Fruit fly (Drosophila melanogaster) whole organism, embryonic: ENCODE results near the gene CG42716.
A peak's percentile ranks its signal among the peaks of the same experiment; 100 is the strongest.

ENCODE experiments used
- C15 ChIP-seq: fragments of 200-800 bp; sonication (Bioruptor generic); IDR thresholded peaks from 3 replicates; pipeline ENCODE4 v1.3.6; 2022; ENCODE audit warnings: missing biosample characterization, missing genetic modification characterization
- CG10267 ChIP-seq: fragments of 200-800 bp; sonication (Bioruptor generic); optimal IDR thresholded peaks from 2 replicates; lab custom pipeline; 2018; ENCODE audit warnings: missing biosample characterization, mild to moderate bottlenecking, missing genetic modification characterization, moderate library complexity
- CG11398 ChIP-seq: fragments of 200-800 bp; sonication (Bioruptor generic); optimal IDR thresholded peaks from 2 replicates; lab custom pipeline; 2016; ENCODE audit warnings: missing biosample characterization, missing genetic modification characterization
- CG11504 ChIP-seq: fragments of 200-800 bp; sonication (Bioruptor generic); optimal IDR thresholded peaks from 3 replicates; lab custom pipeline; 2019; ENCODE audit warnings: missing biosample characterization, mild to moderate bottlenecking, missing genetic modification characterization, moderate library complexity
- CG13894 ChIP-seq: fragments of 200-800 bp; sonication (Bioruptor generic); optimal IDR thresholded peaks from 3 replicates; lab custom pipeline; 2018; ENCODE audit warnings: missing biosample characterization, mild to moderate bottlenecking, missing genetic modification characterization, moderate library complexity
- CG14014 ChIP-seq: fragments of 200-800 bp; sonication (Bioruptor generic); IDR thresholded peaks from 2 replicates; pipeline ENCODE4 v1.3.6; 2022; ENCODE audit warnings: missing biosample characterization, missing genetic modification characterization
- CG15696 ChIP-seq: fragments of 200-800 bp; sonication (Bioruptor generic); optimal IDR thresholded peaks from 2 replicates; lab custom pipeline; 2019; ENCODE audit warnings: missing biosample characterization, mild to moderate bottlenecking, missing genetic modification characterization, moderate library complexity
- CG1647 ChIP-seq: fragments of 200-800 bp; sonication (Bioruptor generic); optimal IDR thresholded peaks from 3 replicates; lab custom pipeline; 2016; ENCODE audit warnings: missing biosample characterization, missing genetic modification characterization
- CG16779 ChIP-seq: fragments of 200-800 bp; sonication (Bioruptor generic); IDR thresholded peaks from 2 replicates; pipeline ENCODE4 v1.3.6; 2022; ENCODE audit warnings: missing biosample characterization, missing genetic modification characterization
- CG18011 ChIP-seq: fragments of 200-800 bp; sonication (Bioruptor generic); optimal IDR thresholded peaks from 2 replicates; lab custom pipeline; 2017; ENCODE audit warnings: missing biosample characterization, missing genetic modification characterization, mild to moderate bottlenecking, moderate library complexity, missing genotype
- CG2116 ChIP-seq: fragments of 200-800 bp; sonication (Bioruptor generic); optimal IDR thresholded peaks from 3 replicates; lab custom pipeline; 2018; ENCODE audit warnings: missing biosample characterization, mild to moderate bottlenecking, missing genetic modification characterization
- CG32767 ChIP-seq: fragments of 200-800 bp; sonication (Bioruptor generic); IDR thresholded peaks from 2 replicates; pipeline ENCODE4 v1.3.6; 2022; ENCODE audit warnings: missing biosample characterization, missing genetic modification characterization
- CG5245 ChIP-seq: fragments of 200-800 bp; sonication (Bioruptor generic); optimal IDR thresholded peaks from 3 replicates; lab custom pipeline; 2016; ENCODE audit warnings: missing biosample characterization, missing genetic modification characterization
- Doc3 ChIP-seq: fragments of 200-800 bp; sonication (Bioruptor generic); IDR thresholded peaks from 3 replicates; pipeline ENCODE4 v1.3.6; 2022; ENCODE audit warnings: missing biosample characterization, missing genetic modification characterization; ENCODE audit not compliant: partially characterized antibody
- Dp ChIP-seq: fragments of 200-800 bp; sonication (Bioruptor generic); optimal IDR thresholded peaks from 2 replicates; lab custom pipeline; 2018; ENCODE audit warnings: missing biosample characterization, mild to moderate bottlenecking, missing genetic modification characterization, moderate library complexity
- Fer1 ChIP-seq: fragments of 200-800 bp; sonication (Bioruptor generic); optimal IDR thresholded peaks from 2 replicates; lab custom pipeline; 2017; ENCODE audit warnings: missing biosample characterization, mild to moderate bottlenecking, missing genetic modification characterization
- Fer3 ChIP-seq: fragments of 200-800 bp; sonication (Bioruptor generic); optimal IDR thresholded peaks from 2 replicates; lab custom pipeline; 2018; ENCODE audit warnings: missing biosample characterization, mild to moderate bottlenecking, missing genetic modification characterization, moderate library complexity
- H15 ChIP-seq: fragments of 200-800 bp; sonication (Bioruptor generic); IDR thresholded peaks from 3 replicates; pipeline ENCODE4 v1.3.6; 2022; ENCODE audit warnings: missing biosample characterization, missing genetic modification characterization
- HLH4C ChIP-seq: fragments of 200-800 bp; sonication (Bioruptor generic); IDR thresholded peaks from 3 replicates; pipeline ENCODE4 v1.3.6; 2022; ENCODE audit warnings: missing biosample characterization, missing genetic modification characterization; ENCODE audit not compliant: partially characterized antibody
- Hmx ChIP-seq: fragments of 200-800 bp; sonication (Bioruptor generic); optimal IDR thresholded peaks from 2 replicates; lab custom pipeline; 2016; ENCODE audit warnings: missing biosample characterization, missing genetic modification characterization
- Hr39 ChIP-seq: fragments of >200 bp; optimal IDR thresholded peaks from 2 replicates; lab custom pipeline; 2017
- Max ChIP-seq: fragments of 200-800 bp; sonication (Bioruptor generic); optimal IDR thresholded peaks from 2 replicates; lab custom pipeline; 2016; ENCODE audit warnings: missing biosample characterization, mild to moderate bottlenecking, missing genetic modification characterization
- Oaz ChIP-seq: fragments of 200-800 bp; sonication (Bioruptor generic); IDR thresholded peaks from 2 replicates; pipeline ENCODE4 v1.3.6; 2022; ENCODE audit warnings: missing biosample characterization, missing genetic modification characterization
- Six4 ChIP-seq: fragments of 200-800 bp; sonication (Bioruptor generic); optimal IDR thresholded peaks from 2 replicates; lab custom pipeline; 2016; ENCODE audit warnings: missing biosample characterization, missing genetic modification characterization
- ac ChIP-seq: fragments of 200-800 bp; sonication (Bioruptor generic); optimal IDR thresholded peaks from 3 replicates; lab custom pipeline; 2017; ENCODE audit warnings: missing biosample characterization, mild to moderate bottlenecking, missing genetic modification characterization
- al ChIP-seq: fragments of 200-800 bp; sonication (Bioruptor generic); IDR thresholded peaks from 2 replicates; pipeline ENCODE4 v1.3.6; 2022; ENCODE audit warnings: missing biosample characterization, missing genetic modification characterization
- bigmax ChIP-seq: fragments of 200-800 bp; sonication (Bioruptor generic); optimal IDR thresholded peaks from 2 replicates; lab custom pipeline; 2018; ENCODE audit warnings: missing biosample characterization, mild to moderate bottlenecking, missing genetic modification characterization
- btn ChIP-seq: fragments of 200-800 bp; sonication (Bioruptor generic); optimal IDR thresholded peaks from 2 replicates; lab custom pipeline; 2016; ENCODE audit warnings: missing biosample characterization, missing genetic modification characterization
- caup ChIP-seq: fragments of 200-800 bp; sonication (Bioruptor generic); optimal IDR thresholded peaks from 3 replicates; lab custom pipeline; 2017; ENCODE audit warnings: missing biosample characterization, mild to moderate bottlenecking, missing genetic modification characterization, moderate library complexity; ENCODE audit not compliant: severe bottlenecking
- chn ChIP-seq: fragments of 200-800 bp; sonication (Bioruptor generic); optimal IDR thresholded peaks from 2 replicates; lab custom pipeline; 2016; ENCODE audit warnings: missing biosample characterization, missing genetic modification characterization
- crc ChIP-seq: fragments of 200-800 bp; sonication (Bioruptor generic); optimal IDR thresholded peaks from 2 replicates; lab custom pipeline; 2016; ENCODE audit warnings: missing biosample characterization, missing genetic modification characterization
- eve ChIP-seq, 2 experiments: fragments of >200 bp; optimal IDR thresholded peaks; 2 replicates each; lab custom pipeline; 2017; ENCODE audit warnings: missing biosample characterization in 2 of 2, missing genetic modification characterization in 2 of 2
- eyg ChIP-seq: fragments of 200-800 bp; sonication (Bioruptor generic); optimal IDR thresholded peaks from 3 replicates; lab custom pipeline; 2016; ENCODE audit warnings: missing biosample characterization, missing genetic modification characterization
- fd64A ChIP-seq: fragments of 200-800 bp; sonication (Bioruptor generic); optimal IDR thresholded peaks from 3 replicates; lab custom pipeline; 2018; ENCODE audit warnings: missing biosample characterization, mild to moderate bottlenecking, missing genetic modification characterization
- fd96Cb ChIP-seq: fragments of 200-800 bp; sonication (Bioruptor generic); optimal IDR thresholded peaks from 2 replicates; lab custom pipeline; 2018; ENCODE audit warnings: missing biosample characterization, mild to moderate bottlenecking, missing genetic modification characterization, moderate library complexity
- gce ChIP-seq: fragments of 200-800 bp; sonication (Bioruptor generic); IDR thresholded peaks from 3 replicates; pipeline ENCODE4 v1.3.6; 2022; ENCODE audit warnings: missing biosample characterization, missing genetic modification characterization
- grn ChIP-seq: fragments of 200-800 bp; sonication (Bioruptor generic); optimal IDR thresholded peaks from 3 replicates; lab custom pipeline; 2017; ENCODE audit warnings: missing biosample characterization, missing genetic modification characterization
- lola ChIP-seq, 3 experiments: fragments of >200 bp in 2 of 3; fragments of 200-800 bp in 1 of 3; sonication (Bioruptor generic) in 1 of 3; optimal IDR thresholded peaks; 2 replicates each; lab custom pipeline; 2017 to 2019; ENCODE audit warnings: missing biosample characterization in 3 of 3, missing genetic modification characterization in 3 of 3, mild to moderate bottlenecking in 1 of 3, moderate library complexity in 1 of 3
- maf-S ChIP-seq: fragments of 200-800 bp; sonication (Bioruptor generic); optimal IDR thresholded peaks from 2 replicates; lab custom pipeline; 2016; ENCODE audit warnings: missing biosample characterization, missing genetic modification characterization
- mirr ChIP-seq: fragments of 200-800 bp; sonication (Bioruptor generic); optimal IDR thresholded peaks from 3 replicates; lab custom pipeline; 2018; ENCODE audit warnings: missing biosample characterization, mild to moderate bottlenecking, missing genetic modification characterization
- mld ChIP-seq: fragments of 200-800 bp; sonication (Bioruptor generic); IDR thresholded peaks from 3 replicates; pipeline ENCODE4 v1.3.6; 2022; ENCODE audit warnings: missing biosample characterization, missing genetic modification characterization; ENCODE audit not compliant: partially characterized antibody
- pfk ChIP-seq: fragments of 200-800 bp; sonication (Bioruptor generic); optimal IDR thresholded peaks from 2 replicates; lab custom pipeline; 2018; ENCODE audit warnings: missing biosample characterization, mild to moderate bottlenecking, missing genetic modification characterization, moderate library complexity
- sens ChIP-seq: fragments of 200-800 bp; sonication (Bioruptor generic); peaks from one replicate; lab custom pipeline; 2016; ENCODE audit warnings: missing biosample characterization, missing genetic modification characterization
- sens-2 ChIP-seq: fragments of 200-800 bp; sonication (Bioruptor generic); IDR thresholded peaks from 2 replicates; pipeline ENCODE4 v1.3.6; 2022; ENCODE audit warnings: missing biosample characterization, missing genetic modification characterization
- sim ChIP-seq: fragments of 200-800 bp; sonication (Bioruptor generic); IDR thresholded peaks from 2 replicates; pipeline ENCODE4 v1.3.6; 2022; ENCODE audit warnings: missing biosample characterization, missing genetic modification characterization
- so ChIP-seq: fragments of 200-800 bp; sonication (Bioruptor generic); IDR thresholded peaks from 3 replicates; pipeline ENCODE4 v1.3.6; 2022; ENCODE audit warnings: missing biosample characterization, missing genetic modification characterization
- trem ChIP-seq: fragments of 200-800 bp; optimal IDR thresholded peaks from 3 replicates; lab custom pipeline; 2019; ENCODE audit warnings: missing biosample characterization, mild to moderate bottlenecking, missing genetic modification characterization, moderate library complexity
- twi ChIP-seq: fragments of 200-800 bp; optimal IDR thresholded peaks from 2 replicates; lab custom pipeline; 2019; ENCODE audit warnings: missing biosample characterization, mild to moderate bottlenecking, missing genetic modification characterization, moderate library complexity
- wek ChIP-seq: fragments of 200-800 bp; sonication (Bioruptor generic); optimal IDR thresholded peaks from 3 replicates; lab custom pipeline; 2018; ENCODE audit warnings: missing biosample characterization, mild to moderate bottlenecking, missing genetic modification characterization, moderate library complexity
- zen ChIP-seq: fragments of 200-800 bp; sonication (Bioruptor generic); optimal IDR thresholded peaks from 3 replicates; lab custom pipeline; 2018; ENCODE audit warnings: missing biosample characterization, mild to moderate bottlenecking, missing genetic modification characterization, moderate library complexity

The CG42716 gene

dm6 chr3L:16021064-16021683, 12.4 kb upstream of the CG42716 start (continued):
- TF ChIP-seq eyg (no peak), Max (GFP tag; lab: Kevin White, UChicago) (peak; percentile 3), Hmx (GFP tag; lab: Kevin White, UChicago) (no peak), Fer3 (no peak), C15 (no peak), Oaz (GFP tag; lab: Robert Waterston, UW) (no peak), sim (GFP tag; lab: Robert Waterston, UW) (0 out of 2 replicates have a peak, but pooled peaks have one; percentile 63), mirr (GFP tag; lab: Kevin White, UChicago) (no peak), mld (GFP tag; lab: Robert Waterston, UW) (no peak), al (GFP tag; lab: Robert Waterston, UW) (no peak), zen (peak; percentile 89), CG15696 (tag; lab: Kevin White, UChicago) (peak; percentile 90), fd64A (GFP tag; lab: Kevin White, UChicago) (no peak), CG5245 (peak; percentile 28), bigmax (GFP tag; lab: Kevin White, UChicago) (no peak), caup (GFP tag; lab: Kevin White, UChicago) (no peak), lola (GFP tag; optimal IDR thresholded peaks at IDR 0.05; lab: Kevin White, UChicago) (peak in 1 of 3 experiments; percentile 80), Fer1 (GFP tag; lab: Kevin White, UChicago) (no peak), twi (tag; lab: Kevin White, UChicago) (peak; percentile 55), so (no peak), CG32767 (GFP tag; lab: Robert Waterston, UW) (no peak), crc (GFP tag; lab: Kevin White, UChicago) (peak; percentile 3), chn (peak; percentile 61), gce (0 out of 3 replicates have a peak, but pooled peaks have one; percentile 56), Dp (GFP tag; lab: Kevin White, UChicago) (no peak), trem (peak; percentile 60), CG1647 (GFP tag; lab: Kevin White, UChicago) (no peak), H15 (GFP tag; lab: Robert Waterston, UW) (no peak), btn (GFP tag; lab: Kevin White, UChicago) (peak; percentile 37), fd96Cb (tag; lab: Kevin White, UChicago) (peak; percentile 74), Six4 (GFP tag; lab: Kevin White, UChicago) (peak; percentile 57), HLH4C (GFP tag; lab: Robert Waterston, UW) (no peak), grn (GFP tag; lab: Kevin White, UChicago) (no peak), pfk (GFP tag; lab: Kevin White, UChicago) (no peak), CG2116 (peak; percentile 12), CG14014 (GFP tag; lab: Robert Waterston, UW) (no peak), maf-S (GFP tag; lab: Kevin White, UChicago) (peak; percentile 38), eve (GFP tag; optimal IDR thresholded peaks at IDR 0.05; lab: Kevin White, UChicago) (peak in 1 of 2 experiments; percentile 21), ac (peak; percentile 69), CG11504 (tag; lab: Kevin White, UChicago) (peak; percentile 54), CG11398 (no peak), CG18011 (GFP tag; lab: Kevin White, UChicago) (no peak), Doc3 (GFP tag; lab: Robert Waterston, UW) (no peak), sens (GFP tag; lab: Kevin White, UChicago) (peak; percentile 93), wek (GFP tag; lab: Kevin White, UChicago) (no peak), CG16779 (GFP tag; lab: Robert Waterston, UW) (no peak), CG10267 (tag; lab: Kevin White, UChicago) (peak; percentile 73), sens-2 (GFP tag; lab: Robert Waterston, UW) (peak; percentile 23; the same call in 1 of the 2 replicates), CG13894 (no peak), Hr39 (lab: Kevin White, UChicago) (no peak)
